Fruit fly (Drosophila melanogaster): Measurements from ENCODE around the gene CG6310.

CG6310 gene

DNA sequence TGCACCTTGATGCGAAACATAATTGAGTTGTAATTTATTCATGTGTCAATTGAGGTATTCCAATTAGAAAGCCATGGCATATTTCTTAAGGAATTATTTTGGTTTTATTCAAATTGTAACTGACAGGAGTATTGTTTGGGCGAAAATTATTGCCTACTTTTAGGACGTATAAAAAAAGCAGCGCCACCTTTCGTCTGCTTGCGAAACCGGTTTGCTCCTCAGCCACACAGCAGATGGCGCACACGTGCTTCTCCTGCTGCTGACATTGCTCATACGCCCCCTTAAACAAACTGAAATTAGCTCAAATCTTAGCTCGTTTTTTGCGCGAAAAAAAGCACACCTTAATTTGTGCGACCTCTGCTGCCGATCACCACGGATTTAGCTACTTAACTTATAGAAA is 21.8 kb downstream of the CG6310 start (continued):
- TF ChIP-seq nerfin-2 (GFP tag; IDR thresholded peaks at IDR 0.05; ENCODE audit: partially characterized antibody): peak; percentile 38; the same call in 1 of the 2 replicates
- TF ChIP-seq CG4820 (GFP tag; optimal IDR thresholded peaks at IDR 0.05): peak; percentile 58
- TF ChIP-seq gt (GFP tag; IDR thresholded peaks at IDR 0.05): no peak
- peak; percentile 72 for TF ChIP-seq zen (tag; optimal IDR thresholded peaks at IDR 0.05)
- TF ChIP-seq sna (GFP tag; IDR thresholded peaks at IDR 0.05; ENCODE audit: partially characterized antibody): no peak
- peak; percentile 84 for TF ChIP-seq CG9932 (GFP tag; IDR thresholded peaks at IDR 0.05)
- TF ChIP-seq CG10147 (GFP tag; optimal IDR thresholded peaks at IDR 0.05): no peak
- TF ChIP-seq HHEX (GFP tag; optimal IDR thresholded peaks at IDR 0.05): peak; percentile 62
- TF ChIP-seq HmgZ (tag; optimal IDR thresholded peaks at IDR 0.05): peak; percentile 86
- peak; percentile 71 for TF ChIP-seq B-H2 (GFP tag; optimal IDR thresholded peaks at IDR 0.05)
- TF ChIP-seq CG16779 (GFP tag; IDR thresholded peaks at IDR 0.05): peak; percentile 77
- no peak for TF ChIP-seq prd (optimal IDR thresholded peaks at IDR 0.05)
- peak; percentile 84 for TF ChIP-seq prd (GFP tag; IDR thresholded peaks at IDR 0.05)
- peak; percentile 69 for TF ChIP-seq lilli (GFP tag; optimal IDR thresholded peaks at IDR 0.05)
- peak; percentile 49; the same call in 2 of the 3 replicates for TF ChIP-seq CG14050 (GFP tag; IDR thresholded peaks at IDR 0.05)
- peak; percentile 63 for TF ChIP-seq CG6813 (GFP tag; optimal IDR thresholded peaks at IDR 0.05)
- peak; percentile 31 for TF ChIP-seq Blimp-1 (GFP tag; optimal IDR thresholded peaks at IDR 0.05)
- peak; percentile 54; the same call in 1 of the 3 replicates for TF ChIP-seq Opbp (GFP tag; IDR thresholded peaks at IDR 0.05; ENCODE audit: partially characterized antibody)
- TF ChIP-seq wek (GFP tag; optimal IDR thresholded peaks at IDR 0.05): peak; percentile 65
- TF ChIP-seq GATAe (GFP tag; conservative IDR thresholded peaks at IDR 0.05): no peak
- peak; percentile 1 for TF ChIP-seq D19B (GFP tag; optimal IDR thresholded peaks at IDR 0.05)
- TF ChIP-seq ham (GFP tag; IDR thresholded peaks at IDR 0.05): no peak
- TF ChIP-seq Jarid2 (GFP tag; optimal IDR thresholded peaks at IDR 0.05): peak; percentile 51
- peak; percentile 72 for TF ChIP-seq CG14667 (GFP tag; IDR thresholded peaks at IDR 0.05)
- TF ChIP-seq Atf3 (GFP tag; optimal IDR thresholded peaks at IDR 0.05): peak; percentile 73
- TF ChIP-seq grn (GFP tag; optimal IDR thresholded peaks at IDR 0.05): no peak
- no peak for TF ChIP-seq zen2 (GFP tag; IDR thresholded peaks at IDR 0.05; ENCODE audit: partially characterized antibody)
- TF ChIP-seq CTCF (GFP tag; optimal IDR thresholded peaks at IDR 0.05): peak; percentile 99
- TF ChIP-seq CG2875 (GFP tag; optimal IDR thresholded peaks at IDR 0.05): peak; percentile 64
- peak; percentile 66 for TF ChIP-seq repo (GFP tag; optimal IDR thresholded peaks at IDR 0.05)
- no peak for TF ChIP-seq jigr1 (GFP tag; IDR thresholded peaks at IDR 0.05)
- peak; percentile 73 for TF ChIP-seq CG2712 (tag; optimal IDR thresholded peaks at IDR 0.05)
- peak; percentile 12 for TF ChIP-seq CG18476 (GFP tag; optimal IDR thresholded peaks at IDR 0.05)
- TF ChIP-seq ind (GFP tag; optimal IDR thresholded peaks at IDR 0.05): peak; percentile 59
- TF ChIP-seq CrebB (tag; optimal IDR thresholded peaks at IDR 0.05): peak; percentile 24
- peak; percentile 93 for TF ChIP-seq ci (GFP tag; IDR thresholded peaks at IDR 0.05)
- TF ChIP-seq sens (GFP tag): peak; percentile 94
- peak; percentile 80; the same call in 2 of the 3 replicates for TF ChIP-seq ken (GFP tag; IDR thresholded peaks at IDR 0.05)
- peak; percentile 99 for TF ChIP-seq CG7372 (GFP tag; IDR thresholded peaks at IDR 0.05)
- peak; percentile 55 for TF ChIP-seq CG10274 (GFP tag; optimal IDR thresholded peaks at IDR 0.05)
- no peak for TF ChIP-seq CG1832 (GFP tag; optimal IDR thresholded peaks at IDR 0.05)
- no peak for TF ChIP-seq Sin3A (optimal IDR thresholded peaks at IDR 0.05)
- no peak for TF ChIP-seq sd (tag; optimal IDR thresholded peaks at IDR 0.05)
- peak; percentile 83 for TF ChIP-seq Hsf (GFP tag; optimal IDR thresholded peaks at IDR 0.05)
- TF ChIP-seq ssp (GFP tag; IDR thresholded peaks at IDR 0.05): peak; percentile 73
- peak; percentile 67 for TF ChIP-seq Atf6 (GFP tag; IDR thresholded peaks at IDR 0.05)
- peak; percentile 7 for TF ChIP-seq pzg (GFP tag; optimal IDR thresholded peaks at IDR 0.05)
- TF ChIP-seq tgo (GFP tag; IDR thresholded peaks at IDR 0.05): peak; percentile 80
- peak; percentile 53 for TF ChIP-seq CG33557 (GFP tag; optimal IDR thresholded peaks at IDR 0.05)
- peak; percentile 54 for TF ChIP-seq CG4707 (GFP tag; optimal IDR thresholded peaks at IDR 0.05)
- peak; percentile 48 for TF ChIP-seq CG8290 (GFP tag; optimal IDR thresholded peaks at IDR 0.05)
- TF ChIP-seq CG8290 (tag; optimal IDR thresholded peaks at IDR 0.05): peak; percentile 28 to 92
